1 fruit fly cellular context compared by ENCODE assay signal in the genomic region with DNA sequence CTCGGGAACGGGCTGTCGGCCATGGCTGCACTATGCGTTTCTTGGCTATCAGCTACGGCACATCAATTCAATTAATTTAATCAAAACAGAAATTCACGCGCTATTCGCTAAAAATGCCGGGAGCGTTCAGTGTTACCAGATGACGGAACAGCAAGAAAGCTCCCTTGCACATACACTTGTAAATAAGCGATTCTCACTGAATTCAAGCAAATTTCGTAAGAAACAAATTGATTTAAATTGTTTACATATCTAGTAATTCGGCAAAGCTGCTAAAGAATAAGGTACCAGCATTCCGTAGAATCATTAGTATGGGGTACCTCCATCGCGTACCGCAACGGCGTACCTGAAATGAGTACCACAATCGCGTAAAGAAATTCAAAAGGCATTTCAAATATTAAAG.
TF ChIP-seq lines count a peak whose summit lies in the region.

Nup107 (minus strand) TSS at position 149 of the 400 bp plus-strand sequence.

TF ChIP-seq in whole organism, embryonic, 481 proteins besides CTCF, POLR2A, EP300 and RAD21 (continued from another document and continues in another):
- no peak for TF ChIP-seq CG30431 (GFP tag; optimal IDR thresholded peaks at IDR 0.05; lab: Kevin White, UChicago)
- TF ChIP-seq CG10366 (GFP tag; IDR thresholded peaks at IDR 0.05; lab: Robert Waterston, UW) = no peak; the same call in 1 of the 2 replicates
- no peak for TF ChIP-seq kay (GFP tag; optimal IDR thresholded peaks at IDR 0.05; lab: Kevin White, UChicago)
- TF ChIP-seq D19A (tag; optimal IDR thresholded peaks at IDR 0.05; lab: Kevin White, UChicago) = no peak
- TF ChIP-seq CG10274 (GFP tag; optimal IDR thresholded peaks at IDR 0.05; lab: Kevin White, UChicago) = no peak
- TF ChIP-seq CG4424 (GFP tag; optimal IDR thresholded peaks at IDR 0.05; lab: Kevin White, UChicago) = no peak
- no peak for TF ChIP-seq CG14667 (GFP tag; IDR thresholded peaks at IDR 0.05; lab: Robert Waterston, UW)
- no peak for TF ChIP-seq Nf-YB (GFP tag; optimal IDR thresholded peaks at IDR 0.05; lab: Kevin White, UChicago)
- peak; percentile 19 for TF ChIP-seq CG2116 (GFP tag; optimal IDR thresholded peaks at IDR 0.05; lab: Kevin White, UChicago)
- TF ChIP-seq H15 (GFP tag; IDR thresholded peaks at IDR 0.05; lab: Robert Waterston, UW) = no peak
- peak; percentile 8 for TF ChIP-seq unpg (GFP tag; optimal IDR thresholded peaks at IDR 0.05; lab: Kevin White, UChicago)
- peak; percentile 43; the same call in 1 of the 3 replicates for TF ChIP-seq CG34422 (GFP tag; IDR thresholded peaks at IDR 0.05; lab: Robert Waterston, UW)
- 0 out of 2 replicates have a peak, but pooled peaks have one; percentile 24 for TF ChIP-seq ato (GFP tag; IDR thresholded peaks at IDR 0.05; lab: Robert Waterston, UW; ENCODE audit: partially characterized antibody)
- no peak for TF ChIP-seq stc (GFP tag; IDR thresholded peaks at IDR 0.05; lab: Robert Waterston, UW)
- no peak for TF ChIP-seq luna (GFP tag; optimal IDR thresholded peaks at IDR 0.05; lab: Kevin White, UChicago)
- no peak for TF ChIP-seq CG12769 (tag; optimal IDR thresholded peaks at IDR 0.05; lab: Kevin White, UChicago)
- peak; percentile 4 for TF ChIP-seq PHDP (tag; optimal IDR thresholded peaks at IDR 0.05; lab: Kevin White, UChicago)
- TF ChIP-seq prd (optimal IDR thresholded peaks at IDR 0.05; lab: Kevin White, UChicago) = no peak
- TF ChIP-seq prd (GFP tag; IDR thresholded peaks at IDR 0.05; lab: Robert Waterston, UW) = peak; percentile 31; the same call in 1 of the 3 replicates
- TF ChIP-seq CG9727 (GFP tag; optimal IDR thresholded peaks at IDR 0.05; lab: Kevin White, UChicago) = no peak
- TF ChIP-seq crc (GFP tag; optimal IDR thresholded peaks at IDR 0.05; lab: Kevin White, UChicago) = no peak
- TF ChIP-seq CG8478 (optimal IDR thresholded peaks at IDR 0.05; lab: Kevin White, UChicago) = no peak
- no peak for TF ChIP-seq Vsx1 (GFP tag; optimal IDR thresholded peaks at IDR 0.05; lab: Kevin White, UChicago)
- TF ChIP-seq pho (GFP tag; optimal IDR thresholded peaks at IDR 0.05; lab: Kevin White, UChicago) = no peak
- no peak for TF ChIP-seq CG31365 (tag; optimal IDR thresholded peaks at IDR 0.05; lab: Kevin White, UChicago)
- no peak for TF ChIP-seq Deaf1 (tag; optimal IDR thresholded peaks at IDR 0.05; lab: Kevin White, UChicago)
- no peak for TF ChIP-seq CG2129 (GFP tag; IDR thresholded peaks at IDR 0.05; lab: Robert Waterston, UW; ENCODE audit: partially characterized antibody)
- peak; percentile 37 for TF ChIP-seq CG9817 (tag; optimal IDR thresholded peaks at IDR 0.05; lab: Kevin White, UChicago)
- no peak for TF ChIP-seq al (GFP tag; IDR thresholded peaks at IDR 0.05; lab: Robert Waterston, UW)
- TF ChIP-seq HLH4C (GFP tag; IDR thresholded peaks at IDR 0.05; lab: Robert Waterston, UW; ENCODE audit: partially characterized antibody) = no peak
- no peak for TF ChIP-seq mirr (GFP tag; optimal IDR thresholded peaks at IDR 0.05; lab: Kevin White, UChicago)
- TF ChIP-seq gcm (GFP tag; optimal IDR thresholded peaks at IDR 0.05; lab: Kevin White, UChicago) = no peak
- no peak for TF ChIP-seq dysf (GFP tag; IDR thresholded peaks at IDR 0.05; lab: Robert Waterston, UW)
- TF ChIP-seq hbn (GFP tag; IDR thresholded peaks at IDR 0.05; lab: Robert Waterston, UW; ENCODE audit: partially characterized antibody) = no peak
- TF ChIP-seq BEAF-32 (GFP tag; optimal IDR thresholded peaks at IDR 0.05; lab: Kevin White, UChicago) = peak; percentile 40
- TF ChIP-seq D19B (GFP tag; optimal IDR thresholded peaks at IDR 0.05; lab: Kevin White, UChicago) = no peak
- no peak for TF ChIP-seq CG7556 (GFP tag; optimal IDR thresholded peaks at IDR 0.05; lab: Kevin White, UChicago)
- peak; percentile 39 for TF ChIP-seq zen (tag; optimal IDR thresholded peaks at IDR 0.05; lab: Kevin White, UChicago)
- TF ChIP-seq CG14441 (GFP tag; IDR thresholded peaks at IDR 0.05; lab: Robert Waterston, UW) = 0 out of 2 replicates have a peak, but pooled peaks have one; percentile 15
- TF ChIP-seq so (GFP tag; IDR thresholded peaks at IDR 0.05; lab: Robert Waterston, UW) = no peak
- TF ChIP-seq sima (GFP tag; optimal IDR thresholded peaks at IDR 0.05; lab: Kevin White, UChicago) = no peak
- TF ChIP-seq zfh2 (GFP tag; optimal IDR thresholded peaks at IDR 0.05; lab: Kevin White, UChicago) = no peak
- peak; percentile 42 for TF ChIP-seq CG13424 (tag; optimal IDR thresholded peaks at IDR 0.05; lab: Kevin White, UChicago)
- TF ChIP-seq CG11398 (GFP tag; optimal IDR thresholded peaks at IDR 0.05; lab: Kevin White, UChicago) = no peak
- no peak for TF ChIP-seq CG8290 (GFP tag; optimal IDR thresholded peaks at IDR 0.05; lab: Kevin White, UChicago)
- TF ChIP-seq CG8290 (tag; optimal IDR thresholded peaks at IDR 0.05; lab: Kevin White, UChicago) = no peak
- no peak for TF ChIP-seq trh (GFP tag; optimal IDR thresholded peaks at IDR 0.05; lab: Kevin White, UChicago)
- no peak for TF ChIP-seq CG33557 (GFP tag; optimal IDR thresholded peaks at IDR 0.05; lab: Kevin White, UChicago)
- no peak for TF ChIP-seq sr (GFP tag; IDR thresholded peaks at IDR 0.05; lab: Robert Waterston, UW)
- no peak for TF ChIP-seq Bdp1 (GFP tag; optimal IDR thresholded peaks at IDR 0.05; lab: Kevin White, UChicago)
- no peak for TF ChIP-seq chm (GFP tag; IDR thresholded peaks at IDR 0.05; lab: Robert Waterston, UW)
- no peak for TF ChIP-seq p53 (GFP tag; optimal IDR thresholded peaks at IDR 0.05; lab: Kevin White, UChicago)
- no peak for TF ChIP-seq Side (GFP tag; optimal IDR thresholded peaks at IDR 0.05; lab: Kevin White, UChicago)
- TF ChIP-seq jigr1 (GFP tag; IDR thresholded peaks at IDR 0.05; lab: Robert Waterston, UW) = no peak
- TF ChIP-seq CG7928 (GFP tag; optimal IDR thresholded peaks at IDR 0.05; lab: Kevin White, UChicago) = no peak
- TF ChIP-seq Hr78 (GFP tag; optimal IDR thresholded peaks at IDR 0.05; lab: Kevin White, UChicago) = peak in 1 of 2 experiments; percentile 2
- no peak for TF ChIP-seq ab (GFP tag; optimal IDR thresholded peaks at IDR 0.05; lab: Kevin White, UChicago)
- no peak for TF ChIP-seq CG10147 (GFP tag; optimal IDR thresholded peaks at IDR 0.05; lab: Kevin White, UChicago)
- no peak for TF ChIP-seq CG4404 (GFP tag; IDR thresholded peaks at IDR 0.05; lab: Robert Waterston, UW)
- no peak for TF ChIP-seq cg (GFP tag; optimal IDR thresholded peaks at IDR 0.05; lab: Kevin White, UChicago)
- no peak for TF ChIP-seq Gug (GFP tag; IDR thresholded peaks at IDR 0.05; lab: Robert Waterston, UW)
- no peak for TF ChIP-seq sqz (GFP tag; optimal IDR thresholded peaks at IDR 0.05; lab: Kevin White, UChicago)
- 0 out of 2 replicates have a peak, but pooled peaks have one; percentile 25 for TF ChIP-seq CG3847 (GFP tag; IDR thresholded peaks at IDR 0.05; lab: Robert Waterston, UW)
- no peak for TF ChIP-seq ttk (GFP tag; IDR thresholded peaks at IDR 0.05; lab: Robert Waterston, UW)
- TF ChIP-seq Xbp1 (GFP tag; optimal IDR thresholded peaks at IDR 0.05; lab: Kevin White, UChicago) = peak; percentile 38
- TF ChIP-seq inv (GFP tag; IDR thresholded peaks at IDR 0.05; lab: Robert Waterston, UW; ENCODE audit: partially characterized antibody) = no peak
- TF ChIP-seq Fer1 (GFP tag; optimal IDR thresholded peaks at IDR 0.05; lab: Kevin White, UChicago) = no peak
- no peak for TF ChIP-seq grn (GFP tag; optimal IDR thresholded peaks at IDR 0.05; lab: Kevin White, UChicago)
- no peak for TF ChIP-seq lbe (GFP tag; optimal IDR thresholded peaks at IDR 0.05; lab: Kevin White, UChicago)
- no peak for TF ChIP-seq sna (GFP tag; IDR thresholded peaks at IDR 0.05; lab: Robert Waterston, UW; ENCODE audit: partially characterized antibody)
- no peak for TF ChIP-seq Hey (tag; optimal IDR thresholded peaks at IDR 0.05; lab: Kevin White, UChicago)
- no peak for TF ChIP-seq ranshi (GFP tag; IDR thresholded peaks at IDR 0.05; lab: Robert Waterston, UW)
- TF ChIP-seq tio (GFP tag; optimal IDR thresholded peaks at IDR 0.05; lab: Kevin White, UChicago) = no peak
- TF ChIP-seq mld (GFP tag; IDR thresholded peaks at IDR 0.05; lab: Robert Waterston, UW; ENCODE audit: partially characterized antibody) = no peak
- peak; percentile 25; the same call in 1 of the 2 replicates for TF ChIP-seq CG6272 (GFP tag; IDR thresholded peaks at IDR 0.05; lab: Robert Waterston, UW)
- no peak for TF ChIP-seq NK7.1 (GFP tag; optimal IDR thresholded peaks at IDR 0.05; lab: Kevin White, UChicago)
- TF ChIP-seq CG12104 (GFP tag; optimal IDR thresholded peaks at IDR 0.05; lab: Kevin White, UChicago) = no peak
- TF ChIP-seq stwl (tag; optimal IDR thresholded peaks at IDR 0.05; lab: Kevin White, UChicago) = peak; percentile 29
- peak; percentile 4 for TF ChIP-seq CG9609 (GFP tag; optimal IDR thresholded peaks at IDR 0.05; lab: Kevin White, UChicago)
- TF ChIP-seq CG10565 (GFP tag; optimal IDR thresholded peaks at IDR 0.05; lab: Kevin White, UChicago) = no peak
- no peak for TF ChIP-seq hkb (optimal IDR thresholded peaks at IDR 0.05; lab: Kevin White, UChicago)
- no peak for TF ChIP-seq hkb (GFP tag; IDR thresholded peaks at IDR 0.05; lab: Robert Waterston, UW)
- TF ChIP-seq CG18599 (GFP tag; optimal IDR thresholded peaks at IDR 0.05; lab: Kevin White, UChicago) = no peak
- no peak for TF ChIP-seq klu (GFP tag; IDR thresholded peaks at IDR 0.05; lab: Robert Waterston, UW)
- TF ChIP-seq Hmr (GFP tag; optimal IDR thresholded peaks at IDR 0.05; lab: Kevin White, UChicago) = no peak
- TF ChIP-seq fd96Cb (tag; optimal IDR thresholded peaks at IDR 0.05; lab: Kevin White, UChicago) = peak; percentile 7
- TF ChIP-seq CG12659 (GFP tag; optimal IDR thresholded peaks at IDR 0.05; lab: Kevin White, UChicago) = peak; percentile 14
- TF ChIP-seq Dek (tag; optimal IDR thresholded peaks at IDR 0.05; lab: Kevin White, UChicago) = no peak
- 0 out of 2 replicates have a peak, but pooled peaks have one; percentile 34 for TF ChIP-seq unc-4 (GFP tag; IDR thresholded peaks at IDR 0.05; lab: Robert Waterston, UW; ENCODE audit: partially characterized antibody)
- TF ChIP-seq CG17328 (GFP tag; IDR thresholded peaks at IDR 0.05; lab: Robert Waterston, UW) = no peak
- no peak for TF ChIP-seq wdn (GFP tag; IDR thresholded peaks at IDR 0.05; lab: Robert Waterston, UW)
- TF ChIP-seq z (GFP tag; IDR thresholded peaks at IDR 0.05; lab: Robert Waterston, UW) = no peak
- no peak for TF ChIP-seq Atf-2 (GFP tag; optimal IDR thresholded peaks at IDR 0.05; lab: Kevin White, UChicago)
- TF ChIP-seq Hr3 (GFP tag; optimal IDR thresholded peaks at IDR 0.05; lab: Kevin White, UChicago) = no peak
- TF ChIP-seq cas (GFP tag; IDR thresholded peaks at IDR 0.05; lab: Robert Waterston, UW) = no peak
- TF ChIP-seq CG12391 (tag; optimal IDR thresholded peaks at IDR 0.05; lab: Kevin White, UChicago) = peak; percentile 32
- TF ChIP-seq CG3163 (GFP tag; optimal IDR thresholded peaks at IDR 0.05; lab: Kevin White, UChicago) = no peak
- peak; percentile 37 for TF ChIP-seq CG18764 (GFP tag; optimal IDR thresholded peaks at IDR 0.05; lab: Kevin White, UChicago)
- no peak for TF ChIP-seq Abd-B (GFP tag; optimal IDR thresholded peaks at IDR 0.05; lab: Kevin White, UChicago)
- no peak for TF ChIP-seq HmgD (GFP tag; optimal IDR thresholded peaks at IDR 0.05; lab: Kevin White, UChicago)
- peak; percentile 43 for TF ChIP-seq MESR4 (GFP tag; optimal IDR thresholded peaks at IDR 0.05; lab: Kevin White, UChicago)
- TF ChIP-seq Ada2b (GFP tag; IDR thresholded peaks at IDR 0.05; lab: Robert Waterston, UW) = no peak
- no peak for TF ChIP-seq kni (GFP tag; optimal IDR thresholded peaks at IDR 0.05; lab: Kevin White, UChicago)
- no peak for TF ChIP-seq CG1647 (GFP tag; optimal IDR thresholded peaks at IDR 0.05; lab: Kevin White, UChicago)
- no peak for TF ChIP-seq Fer2 (tag; optimal IDR thresholded peaks at IDR 0.05; lab: Kevin White, UChicago)
- TF ChIP-seq wek (GFP tag; optimal IDR thresholded peaks at IDR 0.05; lab: Kevin White, UChicago) = no peak
- TF ChIP-seq sens (GFP tag; lab: Kevin White, UChicago) = peak; percentile 84
- TF ChIP-seq seq (GFP tag; IDR thresholded peaks at IDR 0.05; lab: Robert Waterston, UW) = no peak
- TF ChIP-seq zen2 (GFP tag; IDR thresholded peaks at IDR 0.05; lab: Robert Waterston, UW; ENCODE audit: partially characterized antibody) = no peak
- TF ChIP-seq CG9797 (GFP tag; optimal IDR thresholded peaks at IDR 0.05; lab: Kevin White, UChicago) = peak; percentile 68
- TF ChIP-seq C15 (GFP tag; IDR thresholded peaks at IDR 0.05; lab: Robert Waterston, UW) = no peak
- peak; percentile 11 for TF ChIP-seq CG10979 (tag; optimal IDR thresholded peaks at IDR 0.05; lab: Kevin White, UChicago)
- TF ChIP-seq ems (GFP tag; optimal IDR thresholded peaks at IDR 0.05; lab: Kevin White, UChicago) = no peak
- no peak for TF ChIP-seq CG11085 (GFP tag; IDR thresholded peaks at IDR 0.05; lab: Robert Waterston, UW)
- no peak for TF ChIP-seq CG8281 (tag; optimal IDR thresholded peaks at IDR 0.05; lab: Kevin White, UChicago)
- TF ChIP-seq Ptx1 (GFP tag; IDR thresholded peaks at IDR 0.05; lab: Robert Waterston, UW) = no peak
- no peak for TF ChIP-seq CG32767 (GFP tag; IDR thresholded peaks at IDR 0.05; lab: Robert Waterston, UW)
- TF ChIP-seq dati (GFP tag; IDR thresholded peaks at IDR 0.05; lab: Robert Waterston, UW) = no peak
- TF ChIP-seq vfl (GFP tag; optimal IDR thresholded peaks at IDR 0.05; lab: Kevin White, UChicago) = no peak
- TF ChIP-seq YL-1 (GFP tag; optimal IDR thresholded peaks at IDR 0.05; lab: Kevin White, UChicago) = peak; percentile 11
- TF ChIP-seq CG15011 (GFP tag; optimal IDR thresholded peaks at IDR 0.05; lab: Kevin White, UChicago) = no peak
- TF ChIP-seq CG32532 (GFP tag; IDR thresholded peaks at IDR 0.05; lab: Robert Waterston, UW) = 0 out of 2 replicates have a peak, but pooled peaks have one; percentile 14
- TF ChIP-seq tup (GFP tag; optimal IDR thresholded peaks at IDR 0.05; lab: Kevin White, UChicago) = no peak
- no peak for TF ChIP-seq Blimp-1 (GFP tag; optimal IDR thresholded peaks at IDR 0.05; lab: Kevin White, UChicago)
- no peak for TF ChIP-seq Doc2 (GFP tag; IDR thresholded peaks at IDR 0.05; lab: Robert Waterston, UW)
- no peak for TF ChIP-seq ftz-f1 (GFP tag; optimal IDR thresholded peaks at IDR 0.05; lab: Kevin White, UChicago)
- TF ChIP-seq CG42726 (GFP tag; IDR thresholded peaks at IDR 0.05; lab: Robert Waterston, UW; ENCODE audit: partially characterized antibody) = no peak
- no peak for TF ChIP-seq bigmax (GFP tag; optimal IDR thresholded peaks at IDR 0.05; lab: Kevin White, UChicago)
- TF ChIP-seq Dfd (GFP tag; optimal IDR thresholded peaks at IDR 0.05; lab: Kevin White, UChicago) = no peak
- no peak for TF ChIP-seq zfh1 (GFP tag; IDR thresholded peaks at IDR 0.05; lab: Robert Waterston, UW)
- no peak for TF ChIP-seq sd (tag; optimal IDR thresholded peaks at IDR 0.05; lab: Kevin White, UChicago)
- TF ChIP-seq CG6854 (GFP tag; optimal IDR thresholded peaks at IDR 0.05; lab: Kevin White, UChicago) = no peak
